Fruit fly (Drosophila melanogaster): Measurements from ENCODE around the gene CG32819.
A peak's percentile ranks its signal among the peaks of the same experiment; 100 is the strongest.
"Not testable (repeated sequence)": the region's sequence is repeated elsewhere in the genome, so short reads cannot be mapped to it uniquely, and the experiment has no call there.

Gene CG32819

DNA sequence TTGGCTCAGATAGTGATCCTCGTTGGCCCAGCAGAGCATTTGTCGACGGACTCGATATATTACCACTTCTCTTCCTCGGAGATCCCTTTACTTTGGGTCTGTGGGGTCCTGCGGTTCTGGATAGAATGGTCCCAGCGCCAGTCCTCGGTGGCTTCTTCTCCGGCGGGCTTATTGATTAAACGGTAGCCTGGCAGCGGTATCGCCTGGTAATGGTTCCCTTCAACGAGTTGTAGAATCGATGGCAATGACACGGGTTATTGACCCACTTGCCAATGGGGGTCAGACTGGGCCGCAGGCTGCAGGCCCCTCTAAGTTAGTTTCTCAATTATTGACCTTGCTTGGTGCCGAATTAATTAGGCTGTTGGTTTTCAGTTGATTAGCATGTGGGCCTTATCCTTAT, at the start of gene CG32819:
Gene CG32819, minus strand, starts transcription at position 101 of the 400 bp plus-strand sequence.
- not testable (repeated sequence) for TF ChIP-seq toe, pad, CG1620 (GFP tag; optimal IDR thresholded peaks at IDR 0.05)

dm6 chrX:21632852-21633251, 11.9 kb upstream of the CG32819 start:
- TF ChIP-seq pad (GFP tag; optimal IDR thresholded peaks at IDR 0.05) (peak; percentile 34), cic (GFP tag; optimal IDR thresholded peaks at IDR 0.05) (no peak), Clk (GFP tag; optimal IDR thresholded peaks at IDR 0.05) (no peak), Mnt (GFP tag; optimal IDR thresholded peaks at IDR 0.05) (no peak), CG11617 (GFP tag; optimal IDR thresholded peaks at IDR 0.05) (no peak), CG7101 (tag; optimal IDR thresholded peaks at IDR 0.05) (no peak), CG7045 (GFP tag; optimal IDR thresholded peaks at IDR 0.05) (no peak), Crg-1 (GFP tag; optimal IDR thresholded peaks at IDR 0.05) (no peak)

DNA sequence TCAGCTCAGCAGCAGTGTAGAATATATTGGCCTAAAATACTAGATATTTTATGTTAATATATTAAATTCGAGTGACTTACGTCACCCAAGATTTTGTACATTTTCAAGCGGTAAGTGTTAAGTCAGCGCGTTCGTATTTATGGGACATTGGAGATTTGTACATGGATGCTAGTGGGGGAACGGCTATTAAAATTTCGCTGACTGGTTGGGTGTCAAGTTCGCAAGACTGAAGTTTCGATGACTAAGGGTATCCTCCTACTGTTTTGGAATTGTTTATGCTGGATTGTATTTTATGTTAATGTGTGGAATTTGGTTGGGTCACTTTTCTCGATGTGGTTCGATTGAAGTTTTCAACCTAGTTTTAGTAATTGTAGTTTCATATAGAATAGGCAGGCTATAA, 11.3 kb upstream of the CG32819 start:
- peak; percentile 99 for TF ChIP-seq tj (GFP tag; optimal IDR thresholded peaks at IDR 0.05)
- TF ChIP-seq ovo (GFP tag; optimal IDR thresholded peaks at IDR 0.05) = no peak

- TF ChIP-seq kay (GFP tag; ENCODE audit: borderline replicate concordance) (no peak), CG7045 (GFP tag; optimal IDR thresholded peaks at IDR 0.05) (no peak), Crg-1 (GFP tag; optimal IDR thresholded peaks at IDR 0.05) (no peak), ovo (GFP tag; optimal IDR thresholded peaks at IDR 0.05) (no peak), Hr96 (GFP tag; optimal IDR thresholded peaks at IDR 0.05) (no peak), bab1 (GFP tag; optimal IDR thresholded peaks at IDR 0.05) (peak; percentile 79), Mnt (GFP tag; optimal IDR thresholded peaks at IDR 0.05) (peak; percentile 8), CG14711 (tag; optimal IDR thresholded peaks at IDR 0.05) (no peak), cic (GFP tag; optimal IDR thresholded peaks at IDR 0.05) (no peak), Clk (GFP tag; optimal IDR thresholded peaks at IDR 0.05) (no peak), pad (GFP tag; optimal IDR thresholded peaks at IDR 0.05) (peak; percentile 24), CG7101 (tag; optimal IDR thresholded peaks at IDR 0.05) (peak; percentile 52), CG11617 (GFP tag; optimal IDR thresholded peaks at IDR 0.05) (peak; percentile 12), CG33017 (tag; optimal IDR thresholded peaks at IDR 0.05) (no peak), CG1620 (GFP tag; optimal IDR thresholded peaks at IDR 0.05) (peak; percentile 28), tj (GFP tag; optimal IDR thresholded peaks at IDR 0.05) (no peak), CG5204 (GFP tag; optimal IDR thresholded peaks at IDR 0.05) (no peak), cnc (optimal IDR thresholded peaks at IDR 0.05) (no peak), CG12768 (GFP tag; optimal IDR thresholded peaks at IDR 0.05) (no peak), toe (GFP tag; optimal IDR thresholded peaks at IDR 0.05) (no peak)
These were observed 10.5 kb upstream of the CG32819 start for dm6 chrX:21631452-21631851.

dm6 chrX:21630160-21630738, 9.3 kb upstream of the CG32819 start:
- TF ChIP-seq CG33017 (tag; optimal IDR thresholded peaks at IDR 0.05) = no peak
- no peak for TF ChIP-seq CG7101 (tag; optimal IDR thresholded peaks at IDR 0.05)
- no peak for TF ChIP-seq bab1 (GFP tag; optimal IDR thresholded peaks at IDR 0.05)
- TF ChIP-seq CG5204 (GFP tag; optimal IDR thresholded peaks at IDR 0.05) = no peak
- no peak for TF ChIP-seq pad (GFP tag; optimal IDR thresholded peaks at IDR 0.05)
- no peak for TF ChIP-seq Crg-1 (GFP tag; optimal IDR thresholded peaks at IDR 0.05)
- no peak for TF ChIP-seq CG11617 (GFP tag; optimal IDR thresholded peaks at IDR 0.05)
- no peak for TF ChIP-seq CG7045 (GFP tag; optimal IDR thresholded peaks at IDR 0.05)
- TF ChIP-seq cic (GFP tag; optimal IDR thresholded peaks at IDR 0.05) = no peak
- no peak for TF ChIP-seq CG14711 (tag; optimal IDR thresholded peaks at IDR 0.05)
- TF ChIP-seq tj (GFP tag; optimal IDR thresholded peaks at IDR 0.05) = no peak
- no peak for TF ChIP-seq cnc (optimal IDR thresholded peaks at IDR 0.05)
- TF ChIP-seq CG12768 (GFP tag; optimal IDR thresholded peaks at IDR 0.05) = no peak
- TF ChIP-seq CG1620 (GFP tag; optimal IDR thresholded peaks at IDR 0.05) = no peak
- TF ChIP-seq ovo (GFP tag; optimal IDR thresholded peaks at IDR 0.05) = no peak
- no peak for TF ChIP-seq Clk (GFP tag; optimal IDR thresholded peaks at IDR 0.05)

DNA sequence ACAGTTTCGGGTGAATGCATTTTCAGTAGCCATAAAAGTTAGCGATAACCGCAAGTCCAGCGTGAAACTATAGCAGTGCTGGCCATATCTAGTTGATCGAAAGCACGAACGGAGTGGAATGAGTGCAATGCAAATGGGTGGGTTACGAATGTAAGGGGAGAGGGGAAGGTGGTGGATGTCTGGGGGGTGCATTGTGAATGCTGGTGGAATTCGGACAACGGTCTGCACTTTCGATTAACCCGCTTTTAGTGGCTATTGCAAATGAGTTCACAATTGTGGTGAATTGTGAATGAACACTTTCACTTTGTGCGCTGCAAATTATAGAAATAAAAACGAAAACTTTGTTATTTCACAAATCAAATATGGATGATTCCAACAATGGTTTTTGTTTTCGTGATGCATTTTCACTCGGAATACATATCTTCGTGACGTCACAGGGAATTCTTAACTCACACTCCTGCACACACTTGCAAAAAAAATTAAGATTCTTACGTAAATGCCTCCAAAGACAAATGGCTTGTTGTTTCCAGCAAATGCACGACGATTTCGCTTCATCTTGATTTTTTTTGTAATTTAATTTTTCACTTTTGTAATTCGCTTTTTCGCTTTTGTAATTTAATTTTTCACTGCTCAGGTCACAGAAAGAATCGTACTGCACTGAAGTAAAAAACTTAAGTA, 8.7 kb upstream of the CG32819 start, which contains the start of gene DIP1:
Gene DIP1, minus strand, starts transcription at position 667 of the 678 bp plus-strand sequence.
- TF ChIP-seq CG7101 (tag; optimal IDR thresholded peaks at IDR 0.05) = peak; percentile 17
- TF ChIP-seq CG12768 (GFP tag; optimal IDR thresholded peaks at IDR 0.05) = peak; percentile 37
- no peak for TF ChIP-seq CG5204 (GFP tag; optimal IDR thresholded peaks at IDR 0.05)
- TF ChIP-seq ovo (GFP tag; optimal IDR thresholded peaks at IDR 0.05) = peak; percentile 12
- peak; percentile 40 for TF ChIP-seq Hr96 (GFP tag; optimal IDR thresholded peaks at IDR 0.05)
- peak; percentile 55 for TF ChIP-seq bab1 (GFP tag; optimal IDR thresholded peaks at IDR 0.05)
- TF ChIP-seq CG14711 (tag; optimal IDR thresholded peaks at IDR 0.05) = peak; percentile 37
- peak; percentile 68 for TF ChIP-seq tj (GFP tag; optimal IDR thresholded peaks at IDR 0.05)
- TF ChIP-seq toe (GFP tag; optimal IDR thresholded peaks at IDR 0.05) = no peak

DNA sequence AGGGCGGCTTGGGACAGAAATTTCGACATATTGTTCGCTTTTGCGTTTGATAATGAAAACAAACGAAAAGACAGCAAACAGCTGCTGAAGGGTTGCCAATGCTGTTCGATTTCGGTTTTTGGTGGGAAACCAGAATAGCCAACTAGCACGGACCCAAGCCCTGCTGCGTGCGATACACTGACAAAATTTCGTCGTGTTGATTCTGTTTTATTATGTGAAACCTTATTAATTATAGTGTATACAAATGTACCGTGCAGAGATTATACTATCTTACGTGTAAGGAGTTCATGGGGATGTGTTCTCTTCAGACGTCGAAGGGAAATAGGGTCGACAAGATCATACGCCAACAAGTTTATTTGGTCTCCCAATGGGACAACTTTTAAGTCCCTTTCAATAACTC, 2.7 kb upstream of the CG32819 start, which contains the start of gene CG32500:
Gene CG32500, minus strand, starts transcription at position 110 of the 400 bp plus-strand sequence.
- peak; percentile 6 for TF ChIP-seq CG14711 (tag; optimal IDR thresholded peaks at IDR 0.05)
